Worm (Caenorhabditis elegans) whole organism, L1 larva: ENCODE measurements around the gene F10E7.9.

Experiments
- ceh-88 ChIP-seq: fragments of 200-800 bp; sonication (Bioruptor generic); IDR thresholded peaks from 2 replicates; pipeline ENCODE4 v1.3.6; 2022; ENCODE audit warnings: missing genetic modification characterization, missing compliant biosample characterization
- efl-1 ChIP-seq, 4 experiments: fragments of 150-350 bp; optimal IDR thresholded peaks in 3 of 4; peaks in 1 of 4; 1 replicate in 1 of 4; 2 replicates in 3 of 4; lab custom pipeline; 2014; ENCODE audit warnings: missing biosample characterization in 2 of 4, missing genetic modification characterization in 2 of 4, missing genetic modification reagents in 2 of 4
- isw-1 ChIP-seq: fragments of 200-800 bp; sonication (Bioruptor generic); IDR thresholded peaks from 2 replicates; pipeline ENCODE4 v1.3.6; 2022; ENCODE audit warnings: missing genetic modification characterization, missing compliant biosample characterization
- lin-15B ChIP-seq: fragments of 150-350 bp; sonication (generic microtip); optimal IDR thresholded peaks from 3 replicates; lab custom pipeline; 2014; ENCODE audit warnings: missing biosample characterization, missing genetic modification characterization
- lsy-2 ChIP-seq, 2 experiments: fragments of 150-350 bp; optimal IDR thresholded peaks; 2 replicates each; lab custom pipeline; 2014; ENCODE audit warnings: missing biosample characterization in 2 of 2, missing genetic modification characterization in 2 of 2
- nhr-11 ChIP-seq: fragments of 150-350 bp; optimal IDR thresholded peaks from 2 replicates; lab custom pipeline; 2014; ENCODE audit warnings: missing biosample characterization, missing genetic modification characterization
- nhr-28 ChIP-seq: fragments of 150-350 bp; optimal IDR thresholded peaks from 2 replicates; lab custom pipeline; 2014; ENCODE audit warnings: missing biosample characterization, missing genetic modification characterization
- rnt-1 ChIP-seq: sonication (generic microtip); optimal IDR thresholded peaks from 2 replicates; lab custom pipeline; 2016; ENCODE audit warnings: mild to moderate bottlenecking, missing genetic modification characterization, moderate library complexity, missing compliant biosample characterization
- snpc-4 ChIP-seq: fragments of 150-350 bp; optimal IDR thresholded peaks from 2 replicates; lab custom pipeline; 2014; ENCODE audit warnings: missing biosample characterization, missing genetic modification characterization
- sptf-1 ChIP-seq: fragments of 150-350 bp; optimal IDR thresholded peaks from 2 replicates; lab custom pipeline; 2014; ENCODE audit warnings: missing biosample characterization, missing genetic modification characterization
- unc-98 ChIP-seq: fragments of 200-800 bp; sonication (Bioruptor generic); IDR thresholded peaks from 2 replicates; pipeline ENCODE4 v1.3.6; 2022; ENCODE audit warnings: missing genetic modification characterization, missing compliant biosample characterization
- zag-1 ChIP-seq: fragments of 150-350 bp; optimal IDR thresholded peaks from 2 replicates; lab custom pipeline; 2014; ENCODE audit warnings: missing biosample characterization, missing genetic modification characterization
- ztf-11 ChIP-seq, 2 experiments: sonication (generic microtip); optimal IDR thresholded peaks; 2 replicates each; lab custom pipeline; 2016 to 2017; ENCODE audit warnings: missing genetic modification characterization in 2 of 2, missing biosample characterization in 1 of 2, missing compliant biosample characterization in 1 of 2

- TF ChIP-seq ztf-11 (tag; optimal IDR thresholded peaks at IDR 0.05; lab: Kevin White, UChicago) (no peak), sptf-1 (tag; lab: Kevin White, UChicago) (no peak), isw-1 (no peak), rnt-1 (tag; lab: Kevin White, UChicago) (no peak), lsy-2 (tag; optimal IDR thresholded peaks at IDR 0.05; lab: Kevin White, UChicago) (no peak), efl-1 (optimal IDR thresholded peaks at IDR 0.05; lab: Kevin White, UChicago) (no peak), efl-1 (GFP tag; optimal IDR thresholded peaks at IDR 0.05 in 1 of 2; lab: Kevin White, UChicago) (no peak), zag-1 (tag; lab: Kevin White, UChicago) (no peak), nhr-28 (no peak), nhr-11 (tag; lab: Kevin White, UChicago) (no peak), unc-98 (GFP tag; lab: Robert Waterston, UW) (no peak), snpc-4 (tag; lab: Kevin White, UChicago) (no peak), lin-15B (tag; lab: Kevin White, UChicago) (no peak), ceh-88 (no peak)
These were observed 11.3 kb downstream of the F10E7.9 start, which contains the start of gene mct-5 for ce11 chrII:7098578-7098977.
